Worm (Caenorhabditis elegans) whole organism, L3 larva: ENCODE results near the gene T18D3.6.

Source experiments
- R02D3.7 ChIP-seq: fragments of 150-350 bp; optimal IDR thresholded peaks from 2 replicates; lab custom pipeline; 2014; ENCODE audit warnings: missing biosample characterization, missing genetic modification characterization
- ZK546.5 ChIP-seq: sonication (generic microtip); optimal IDR thresholded peaks from 2 replicates; lab custom pipeline; 2017; ENCODE audit warnings: missing biosample characterization, missing genetic modification characterization
- aly-2 ChIP-seq: fragments of 150-350 bp; optimal IDR thresholded peaks from 2 replicates; lab custom pipeline; 2014; ENCODE audit warnings: missing biosample characterization, missing genetic modification characterization
- ama-1 ChIP-seq: fragments of 150-350 bp; optimal IDR thresholded peaks from 2 replicates; lab custom pipeline; 2018
- ceh-16 ChIP-seq: sonication (generic microtip); optimal IDR thresholded peaks from 2 replicates; lab custom pipeline; 2017; ENCODE audit warnings: missing biosample characterization, missing genetic modification characterization
- ceh-28 ChIP-seq: fragments of 150-350 bp; optimal IDR thresholded peaks from 2 replicates; lab custom pipeline; 2014; ENCODE audit warnings: missing biosample characterization, missing genetic modification reagents, missing genetic modification characterization
- ceh-82 ChIP-seq: fragments of 150-350 bp; optimal IDR thresholded peaks from 2 replicates; lab custom pipeline; 2014; ENCODE audit warnings: missing biosample characterization, missing genetic modification characterization
- ceh-9 ChIP-seq: sonication (generic microtip); optimal IDR thresholded peaks from 2 replicates; lab custom pipeline; 2018; ENCODE audit warnings: missing biosample characterization, missing genetic modification characterization
- daf-12 ChIP-seq: fragments of 150-350 bp; optimal IDR thresholded peaks from 2 replicates; lab custom pipeline; 2014; ENCODE audit warnings: missing biosample characterization, missing genetic modification reagents, missing genetic modification characterization
- egl-27 ChIP-seq: sonication (generic microtip); optimal IDR thresholded peaks from 4 replicates; lab custom pipeline; 2017; ENCODE audit warnings: missing biosample characterization, missing genetic modification reagents, missing genetic modification characterization
- egl-5 ChIP-seq: fragments of 150-350 bp; optimal IDR thresholded peaks from 2 replicates; lab custom pipeline; 2017; ENCODE audit warnings: missing biosample characterization, missing genetic modification reagents, missing genetic modification characterization, inconsistent platforms
- elt-1 ChIP-seq: fragments of 150-350 bp; optimal IDR thresholded peaks from 2 replicates; lab custom pipeline; 2014; ENCODE audit warnings: missing biosample characterization, missing genetic modification characterization
- elt-2 ChIP-seq: sonication (generic microtip); optimal IDR thresholded peaks from 2 replicates; lab custom pipeline; 2016; ENCODE audit warnings: missing genetic modification reagents, mild to moderate bottlenecking, missing genetic modification characterization, missing compliant biosample characterization
- elt-3 ChIP-seq, 3 experiments: fragments of 150-350 bp in 1 of 3; sonication (generic microtip) in 2 of 3; optimal IDR thresholded peaks; 2 replicates in 2 of 3; 4 replicates in 1 of 3; lab custom pipeline; 2014 to 2017; ENCODE audit warnings: missing biosample characterization in 3 of 3, missing genetic modification characterization in 3 of 3
- eor-1 ChIP-seq, 2 experiments: fragments of 150-350 bp; optimal IDR thresholded peaks; 2 replicates each; lab custom pipeline; 2014 to 2018; ENCODE audit warnings: missing biosample characterization in 2 of 2, missing genetic modification characterization in 2 of 2
- fos-1 ChIP-seq: fragments of 150-350 bp; optimal IDR thresholded peaks from 2 replicates; lab custom pipeline; 2014; ENCODE audit warnings: missing biosample characterization, missing genetic modification characterization
- hmg-11 ChIP-seq: sonication (generic microtip); optimal IDR thresholded peaks from 2 replicates; lab custom pipeline; 2016; ENCODE audit warnings: missing genetic modification characterization, missing compliant biosample characterization
- lin-15B ChIP-seq: fragments of 150-350 bp; optimal IDR thresholded peaks from 2 replicates; lab custom pipeline; 2014; ENCODE audit warnings: missing biosample characterization, missing genetic modification characterization
- lin-39 ChIP-seq: fragments of 150-350 bp; optimal IDR thresholded peaks from 2 replicates; lab custom pipeline; 2018; ENCODE audit warnings: missing biosample characterization, missing genetic modification reagents, missing genetic modification characterization
- mdl-1 ChIP-seq: fragments of 150-350 bp; optimal IDR thresholded peaks from 2 replicates; lab custom pipeline; 2014; ENCODE audit warnings: missing biosample characterization, missing genetic modification characterization
- nfya-1 ChIP-seq: sonication (generic microtip); optimal IDR thresholded peaks from 2 replicates; lab custom pipeline; 2017; ENCODE audit warnings: missing genetic modification characterization, mild to moderate bottlenecking, missing compliant biosample characterization, antibody characterized with exemption, moderate library complexity; ENCODE audit not compliant: insufficient read depth
- nhr-11 ChIP-seq: fragments of 150-350 bp; optimal IDR thresholded peaks from 2 replicates; lab custom pipeline; 2014; ENCODE audit warnings: missing biosample characterization, missing genetic modification characterization
- nhr-237 ChIP-seq: fragments of 150-350 bp; optimal IDR thresholded peaks from 2 replicates; lab custom pipeline; 2014; ENCODE audit warnings: missing biosample characterization, missing genetic modification characterization
- nhr-28 ChIP-seq: fragments of 150-350 bp; optimal IDR thresholded peaks from 2 replicates; lab custom pipeline; 2014; ENCODE audit warnings: missing biosample characterization, missing genetic modification characterization
- nhr-43 ChIP-seq: sonication (generic microtip); optimal IDR thresholded peaks from 2 replicates; lab custom pipeline; 2016; ENCODE audit warnings: mild to moderate bottlenecking, missing genetic modification characterization, missing compliant biosample characterization; ENCODE audit not compliant: poor library complexity, severe bottlenecking
- nhr-67 ChIP-seq: fragments of 150-350 bp; optimal IDR thresholded peaks from 2 replicates; lab custom pipeline; 2014; ENCODE audit warnings: missing biosample characterization, missing genetic modification characterization
- nhr-76 ChIP-seq: fragments of 150-350 bp; sonication (generic microtip); optimal IDR thresholded peaks from 5 replicates; lab custom pipeline; 2014; ENCODE audit warnings: missing biosample characterization, missing genetic modification characterization
- nhr-77 ChIP-seq: fragments of 150-350 bp; optimal IDR thresholded peaks from 2 replicates; lab custom pipeline; 2014; ENCODE audit warnings: missing biosample characterization, missing genetic modification characterization
- pha-4 ChIP-seq: fragments of 150-350 bp; optimal IDR thresholded peaks from 2 replicates; lab custom pipeline; 2014; ENCODE audit warnings: missing biosample characterization, missing genetic modification reagents, missing genetic modification characterization
- pqm-1 ChIP-seq: fragments of 150-350 bp; optimal IDR thresholded peaks from 2 replicates; lab custom pipeline; 2017; ENCODE audit warnings: missing biosample characterization, missing genetic modification characterization, inconsistent platforms
- snpc-4 ChIP-seq: fragments of 150-350 bp; optimal IDR thresholded peaks from 2 replicates; lab custom pipeline; 2014; ENCODE audit warnings: missing biosample characterization, missing genetic modification characterization
- unc-39 ChIP-seq: sonication (generic microtip); optimal IDR thresholded peaks from 4 replicates; lab custom pipeline; 2017; ENCODE audit warnings: missing biosample characterization, missing genetic modification characterization
- unc-62 ChIP-seq: fragments of 150-350 bp; sonication (generic microtip); optimal IDR thresholded peaks from 4 replicates; lab custom pipeline; 2014; ENCODE audit warnings: missing biosample characterization, missing genetic modification reagents, missing genetic modification characterization

Gene T18D3.6

DNA sequence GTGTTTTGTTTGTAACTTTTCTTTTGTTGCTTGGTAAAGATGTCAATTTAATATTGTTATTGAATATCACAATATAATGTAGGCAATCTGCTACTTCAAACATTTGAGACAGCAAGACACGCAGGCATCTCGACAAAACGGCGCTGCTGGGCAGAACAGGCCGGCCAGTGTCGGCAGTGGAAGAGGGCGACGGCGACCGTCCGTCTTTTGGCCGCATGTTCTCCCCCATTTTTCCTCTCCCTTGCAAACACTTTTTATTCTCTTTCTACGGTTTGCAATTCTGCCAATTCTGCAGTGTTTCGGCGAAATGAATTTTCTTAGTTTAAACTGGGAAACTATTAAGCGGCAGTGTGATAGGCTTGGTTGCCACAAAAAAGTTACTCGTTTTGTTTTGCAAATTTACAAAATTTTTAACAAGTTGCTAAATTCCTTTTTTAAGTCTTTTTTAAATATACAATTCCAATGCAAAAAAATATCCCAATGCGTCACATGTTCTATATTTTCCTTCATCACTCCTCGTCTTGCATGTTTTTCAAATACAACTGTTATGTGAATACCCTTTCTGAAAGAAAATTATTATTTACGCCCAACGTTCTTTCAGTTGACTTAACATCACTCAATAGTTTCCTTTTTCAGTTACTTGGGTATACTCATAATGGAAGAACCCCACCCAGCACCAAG lies at the start of gene T18D3.6:
Gene T18D3.6 (plus strand): TSS at position 631 of the 681 bp plus-strand sequence.
- TF ChIP-seq hmg-11 (tag; lab: Kevin White, UChicago) (peak; percentile 52), lin-15B (tag; lab: Kevin White, UChicago) (peak; percentile 31), fos-1 (no peak), egl-5 (tag; lab: Kevin White, UChicago) (no peak), pha-4 (tag; lab: Kevin White, UChicago) (no peak), ceh-28 (tag; lab: Kevin White, UChicago) (no peak), elt-2 (peak; percentile 22), ama-1 (lab: Kevin White, UChicago) (no peak), nfya-1 (tag; lab: Kevin White, UChicago) (peak; percentile 34), nhr-11 (tag; lab: Kevin White, UChicago) (no peak), unc-39 (tag; lab: Kevin White, UChicago) (no peak), ceh-9 (tag; lab: Kevin White, UChicago) (no peak), R02D3.7 (tag; lab: Kevin White, UChicago) (no peak), nhr-77 (tag; lab: Kevin White, UChicago) (no peak), daf-12 (tag; lab: Kevin White, UChicago) (no peak), ceh-16 (tag; lab: Kevin White, UChicago) (no peak), egl-27 (no peak)

DNA sequence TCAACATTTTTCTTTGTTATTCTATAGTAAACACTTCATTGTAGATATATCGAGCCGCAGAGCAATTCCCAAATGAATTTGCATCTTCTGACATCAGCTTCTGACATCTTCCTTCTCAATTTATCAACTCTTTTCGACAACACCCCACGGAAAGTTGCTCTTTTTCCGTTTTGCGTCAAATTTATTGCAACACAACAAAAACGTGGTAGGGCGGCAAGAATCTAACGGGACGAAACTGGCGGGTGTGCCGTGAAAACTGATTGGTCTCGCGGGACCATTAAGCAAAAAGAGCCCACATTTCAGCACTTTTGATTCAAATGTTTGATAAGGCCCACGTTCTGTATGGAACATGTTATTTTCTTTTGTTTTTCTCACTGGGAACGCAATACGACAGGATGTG lies 45.0 kb upstream of the T18D3.6 start:
- TF ChIP-seq daf-12 (tag; lab: Kevin White, UChicago) (no peak), lin-39 (tag; lab: Kevin White, UChicago) (peak; percentile 70), elt-2 (no peak), nhr-11 (tag; lab: Kevin White, UChicago) (no peak), unc-39 (tag; lab: Kevin White, UChicago) (no peak), ZK546.5 (tag; lab: Kevin White, UChicago) (no peak), ceh-82 (tag; lab: Kevin White, UChicago) (no peak), nfya-1 (tag; lab: Kevin White, UChicago) (peak; percentile 14), nhr-67 (tag; lab: Kevin White, UChicago) (no peak), elt-1 (peak; percentile 36), lin-15B (tag; lab: Kevin White, UChicago) (no peak), unc-62 (GFP tag; lab: Kevin White, UChicago) (peak; percentile 28)

DNA sequence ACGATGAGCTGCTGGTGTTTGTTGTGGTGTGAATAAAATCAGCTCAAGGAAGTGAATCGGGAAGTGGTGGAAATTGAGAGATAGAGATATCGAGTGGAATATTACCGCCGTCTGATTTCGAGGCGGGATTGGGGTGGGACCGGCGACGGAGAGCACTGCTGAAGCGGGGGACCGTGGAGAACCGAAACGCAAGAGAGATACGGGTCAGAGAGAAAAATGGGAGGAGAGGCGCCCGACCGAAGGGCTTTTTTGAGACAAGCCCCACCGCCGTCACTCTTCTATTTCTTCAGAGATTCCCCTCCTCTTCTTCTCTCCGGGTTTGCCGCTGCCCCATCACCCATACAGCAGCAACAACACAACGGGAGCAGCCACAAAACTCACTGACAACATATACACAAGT lies 43.7 kb upstream of the T18D3.6 start:
- TF ChIP-seq unc-62 (GFP tag; lab: Kevin White, UChicago) (no peak), lin-39 (tag; lab: Kevin White, UChicago) (peak; percentile 61), elt-3 (tag; optimal IDR thresholded peaks at IDR 0.05; lab: Kevin White, UChicago) (no peak), aly-2 (tag; lab: Kevin White, UChicago) (no peak), fos-1 (no peak), mdl-1 (tag; lab: Kevin White, UChicago) (no peak), ceh-16 (tag; lab: Kevin White, UChicago) (no peak), nfya-1 (tag; lab: Kevin White, UChicago) (peak; percentile 13), hmg-11 (tag; lab: Kevin White, UChicago) (no peak), nhr-43 (tag; lab: Kevin White, UChicago) (no peak), elt-1 (no peak), nhr-11 (tag; lab: Kevin White, UChicago) (no peak), snpc-4 (tag; lab: Kevin White, UChicago) (no peak), daf-12 (tag; lab: Kevin White, UChicago) (no peak), elt-2 (no peak)
- TF ChIP-seq, all 47 proteins: peak for 2

DNA sequence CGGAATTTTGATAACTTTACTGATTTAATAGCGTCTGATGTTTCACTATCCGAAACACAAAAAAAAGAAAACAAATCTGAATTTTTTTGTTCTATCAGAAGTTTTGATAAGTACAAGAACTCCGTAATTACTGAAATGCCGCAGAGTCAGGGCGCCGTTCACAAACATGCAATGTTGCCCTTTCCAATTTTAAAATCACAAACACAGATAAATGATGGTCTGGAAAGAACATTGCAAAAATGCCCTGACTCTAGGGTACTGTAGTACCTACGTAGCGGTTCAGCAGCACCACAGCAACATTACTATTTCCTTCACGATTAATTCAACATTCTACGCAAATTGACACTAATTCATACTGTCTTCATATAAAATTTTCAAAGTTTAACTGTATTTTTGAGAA lies 43.1 kb upstream of the T18D3.6 start:
- TF ChIP-seq nhr-76 (tag; lab: Kevin White, UChicago) = no peak
- no peak for TF ChIP-seq nhr-237 (tag; lab: Kevin White, UChicago)
- TF ChIP-seq nhr-28 (tag; lab: Kevin White, UChicago) = no peak
- TF ChIP-seq pqm-1 (tag; lab: Kevin White, UChicago) = no peak
- TF ChIP-seq eor-1 (tag; optimal IDR thresholded peaks at IDR 0.05; lab: Kevin White, UChicago) = no peak
- no peak for TF ChIP-seq ceh-16 (tag; lab: Kevin White, UChicago)
